Worm (Caenorhabditis elegans) whole organism, early embryonic: Measurements from ENCODE around the gene Y15E3A.4.

Source experiments
- B0310.2 ChIP-seq: sonication (generic microtip); optimal IDR thresholded peaks from 2 replicates; lab custom pipeline; 2016; ENCODE audit warnings: mild to moderate bottlenecking, missing genetic modification characterization, missing compliant biosample characterization
- F13C5.2 ChIP-seq: sonication (generic microtip); optimal IDR thresholded peaks from 2 replicates; lab custom pipeline; 2017; ENCODE audit warnings: mild to moderate bottlenecking, missing genetic modification characterization, inconsistent platforms, missing compliant biosample characterization
- aly-1 ChIP-seq: sonication (generic microtip); optimal IDR thresholded peaks from 2 replicates; lab custom pipeline; 2016; ENCODE audit warnings: missing genetic modification characterization, missing compliant biosample characterization
- ama-1 ChIP-seq: fragments of 150-350 bp; optimal IDR thresholded peaks from 2 replicates; lab custom pipeline; 2014
- ceh-13 ChIP-seq: fragments of 200-800 bp; sonication (Bioruptor generic); optimal IDR thresholded peaks from 2 replicates; lab custom pipeline; 2018; ENCODE audit warnings: mild to moderate bottlenecking, missing genetic modification characterization, missing compliant biosample characterization
- ceh-36 ChIP-seq: sonication (generic microtip); optimal IDR thresholded peaks from 2 replicates; lab custom pipeline; 2016; ENCODE audit warnings: missing genetic modification characterization, inconsistent platforms, missing compliant biosample characterization
- ets-7 ChIP-seq: sonication (generic microtip); optimal IDR thresholded peaks from 2 replicates; lab custom pipeline; 2016; ENCODE audit warnings: missing genotype, missing genetic modification characterization, missing compliant biosample characterization
- flt-1 ChIP-seq: fragments of 200-800 bp; sonication (Bioruptor generic); IDR thresholded peaks from 2 replicates; pipeline ENCODE4 v1.3.6; 2022; ENCODE audit warnings: missing genetic modification characterization, missing compliant biosample characterization
- hmbx-1 ChIP-seq: sonication (generic microtip); optimal IDR thresholded peaks from 2 replicates; lab custom pipeline; 2016; ENCODE audit warnings: mild to moderate bottlenecking, missing genetic modification characterization, missing compliant biosample characterization
- hmg-4 ChIP-seq: fragments of 200-800 bp; sonication (Bioruptor generic); optimal IDR thresholded peaks from 2 replicates; lab custom pipeline; 2018; ENCODE audit warnings: mild to moderate bottlenecking, missing genetic modification characterization, missing compliant biosample characterization
- hnd-1 ChIP-seq: sonication (generic microtip); optimal IDR thresholded peaks from 2 replicates; lab custom pipeline; 2016; ENCODE audit warnings: missing genetic modification characterization, missing compliant biosample characterization
- pes-1 ChIP-seq: fragments of 200-800 bp; sonication (Bioruptor generic); IDR thresholded peaks from 2 replicates; pipeline ENCODE4 v1.3.6; 2022; ENCODE audit warnings: missing genetic modification reagents, missing genetic modification characterization, missing compliant biosample characterization
- scrt-1 ChIP-seq: fragments of 200-800 bp; sonication (Bioruptor generic); IDR thresholded peaks from 2 replicates; pipeline ENCODE4 v1.3.6; 2022; ENCODE audit warnings: missing genetic modification characterization, missing compliant biosample characterization
- sea-1 ChIP-seq: fragments of 200-800 bp; sonication (Bioruptor generic); conservative IDR thresholded peaks from 2 replicates; pipeline ENCODE4 v1.3.6; 2022; ENCODE audit warnings: missing genetic modification characterization, missing compliant biosample characterization
- tbx-11 ChIP-seq: fragments of 200-800 bp; sonication (Bioruptor generic); IDR thresholded peaks from 2 replicates; pipeline ENCODE4 v1.3.6; 2022; ENCODE audit warnings: missing genetic modification characterization, missing compliant biosample characterization
- tbx-37 ChIP-seq: fragments of 200-800 bp; sonication (Bioruptor generic); conservative IDR thresholded peaks from 2 replicates; pipeline ENCODE4 v1.3.6; 2022; ENCODE audit warnings: missing genetic modification reagents, missing genetic modification characterization, missing compliant biosample characterization
- tra-4 ChIP-seq: sonication (generic microtip); optimal IDR thresholded peaks from 2 replicates; lab custom pipeline; 2017; ENCODE audit warnings: missing genetic modification characterization, missing compliant biosample characterization

Gene Y15E3A.4

ce11 chrX:15321217-15321616, 9.5 kb upstream of the Y15E3A.4 start:
- no peak for TF ChIP-seq hmbx-1 (tag; lab: Kevin White, UChicago)
- TF ChIP-seq ama-1 (lab: Kevin White, UChicago) = no peak
- TF ChIP-seq ets-7 = no peak
- TF ChIP-seq F13C5.2 = no peak
- no peak for TF ChIP-seq ceh-36 (tag; lab: Kevin White, UChicago)
- no peak for TF ChIP-seq pes-1
- TF ChIP-seq flt-1 = no peak
- no peak for TF ChIP-seq tbx-11 (GFP tag; lab: Robert Waterston, UW)
- no peak for TF ChIP-seq scrt-1
- no peak for TF ChIP-seq ceh-13 (GFP tag; lab: Kevin White, UChicago)

- TF ChIP-seq sea-1 (GFP tag; lab: Robert Waterston, UW) = no peak
- no peak for TF ChIP-seq ama-1 (lab: Kevin White, UChicago)
- TF ChIP-seq tbx-11 (GFP tag; lab: Robert Waterston, UW) = no peak
- no peak for TF ChIP-seq tbx-37
- TF ChIP-seq flt-1 = no peak
- TF ChIP-seq F13C5.2 = no peak
- TF ChIP-seq hmg-4 (GFP tag; lab: Kevin White, UChicago) = no peak
- no peak for TF ChIP-seq tra-4 (tag; lab: Kevin White, UChicago)
- TF ChIP-seq ceh-13 (GFP tag; lab: Kevin White, UChicago) = no peak
- no peak for TF ChIP-seq aly-1
- no peak for TF ChIP-seq pes-1
Measured at ce11 chrX:15321791-15322190, 9.0 kb upstream of the Y15E3A.4 start.

- TF ChIP-seq hnd-1 (tag; lab: Kevin White, UChicago) (no peak), flt-1 (no peak), ceh-13 (GFP tag; lab: Kevin White, UChicago) (no peak), ets-7 (no peak), aly-1 (no peak), pes-1 (no peak), tbx-11 (GFP tag; lab: Robert Waterston, UW) (no peak), hmg-4 (GFP tag; lab: Kevin White, UChicago) (no peak), hmbx-1 (tag; lab: Kevin White, UChicago) (no peak), ama-1 (lab: Kevin White, UChicago) (no peak), scrt-1 (no peak), sea-1 (GFP tag; lab: Robert Waterston, UW) (no peak), tra-4 (tag; lab: Kevin White, UChicago) (no peak), tbx-37 (no peak)
Measured at ce11 chrX:15325709-15326108, 5.1 kb upstream of the Y15E3A.4 start, which contains the start of gene Y15E3A.3. Gene Y15E3A.3 (minus strand): TSS chrX:15325809.

DNA sequence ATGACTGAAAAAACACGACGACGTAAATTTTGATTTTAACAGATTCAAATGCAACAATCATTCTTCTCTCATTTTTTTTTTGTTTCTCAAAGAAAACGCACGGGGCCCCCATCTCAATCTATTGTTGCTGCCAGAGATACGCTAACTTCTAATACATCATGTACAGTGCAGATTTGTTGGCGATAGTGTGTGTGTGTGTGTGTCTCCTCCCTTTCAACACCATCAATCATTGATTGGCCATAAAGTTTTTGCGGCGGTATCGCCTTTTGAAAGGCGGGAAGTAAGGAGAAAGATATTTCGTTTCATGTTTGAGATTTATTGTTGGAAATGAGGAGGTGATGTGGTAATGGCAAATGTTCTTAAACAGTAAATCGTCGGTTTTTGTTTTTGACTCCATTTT, 3.5 kb upstream of the Y15E3A.4 start:
- TF ChIP-seq ceh-13 (GFP tag; lab: Kevin White, UChicago) (no peak), ets-7 (no peak), hmbx-1 (tag; lab: Kevin White, UChicago) (no peak), flt-1 (no peak), hnd-1 (tag; lab: Kevin White, UChicago) (no peak), ceh-36 (tag; lab: Kevin White, UChicago) (no peak), scrt-1 (no peak), hmg-4 (GFP tag; lab: Kevin White, UChicago) (no peak), F13C5.2 (no peak)

DNA sequence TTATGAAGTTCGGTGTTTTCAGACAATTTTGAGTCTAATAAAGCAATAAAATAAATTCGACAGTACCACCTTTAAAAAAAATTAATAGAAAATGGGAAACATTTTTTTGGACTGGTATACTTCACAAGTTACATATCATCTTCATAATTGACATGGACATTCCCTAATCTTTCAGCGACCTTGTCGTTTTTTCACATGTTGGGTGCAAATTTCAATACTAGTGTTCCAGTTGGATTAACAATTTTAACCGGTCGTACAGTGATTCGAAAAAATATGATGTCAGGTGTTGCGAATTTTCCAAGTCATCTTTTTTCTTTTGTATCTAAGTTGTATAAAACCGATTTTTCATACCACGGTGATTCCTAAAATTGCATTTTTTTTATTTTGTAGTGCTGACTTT, 2.4 kb upstream of the Y15E3A.4 start:
- no peak for TF ChIP-seq tbx-37
- no peak for TF ChIP-seq F13C5.2
- TF ChIP-seq tbx-11 (GFP tag; lab: Robert Waterston, UW) = no peak
- no peak for TF ChIP-seq aly-1

- TF ChIP-seq tbx-11 (GFP tag; lab: Robert Waterston, UW) = no peak
- TF ChIP-seq pes-1 = no peak
- no peak for TF ChIP-seq ama-1 (lab: Kevin White, UChicago)
- no peak for TF ChIP-seq tbx-37
- no peak for TF ChIP-seq flt-1
- no peak for TF ChIP-seq scrt-1
- no peak for TF ChIP-seq ceh-13 (GFP tag; lab: Kevin White, UChicago)
Measured at ce11 chrX:15334897-15335296, 4.1 kb downstream of the Y15E3A.4 start.

- TF ChIP-seq B0310.2 (tag; lab: Kevin White, UChicago) = no peak
- no peak for TF ChIP-seq pes-1
- TF ChIP-seq aly-1 = no peak
- TF ChIP-seq hmg-4 (GFP tag; lab: Kevin White, UChicago) = no peak
- no peak for TF ChIP-seq tbx-37
- TF ChIP-seq ceh-13 (GFP tag; lab: Kevin White, UChicago) = no peak
- no peak for TF ChIP-seq ets-7
- no peak for TF ChIP-seq F13C5.2
Measured at ce11 chrX:15335636-15336035, 4.9 kb downstream of the Y15E3A.4 start.

ce11 chrX:15336392-15336791, 5.6 kb downstream of the Y15E3A.4 start:
- TF ChIP-seq hmbx-1 (tag; lab: Kevin White, UChicago) (no peak), hmg-4 (GFP tag; lab: Kevin White, UChicago) (no peak), flt-1 (no peak), tbx-11 (GFP tag; lab: Robert Waterston, UW) (no peak), pes-1 (no peak), scrt-1 (no peak), sea-1 (GFP tag; lab: Robert Waterston, UW) (no peak), F13C5.2 (no peak), tra-4 (tag; lab: Kevin White, UChicago) (no peak), aly-1 (no peak), ceh-36 (tag; lab: Kevin White, UChicago) (no peak), ets-7 (no peak), B0310.2 (tag; lab: Kevin White, UChicago) (no peak), ama-1 (lab: Kevin White, UChicago) (no peak), ceh-13 (GFP tag; lab: Kevin White, UChicago) (no peak), hnd-1 (tag; lab: Kevin White, UChicago) (no peak), tbx-37 (no peak)

ce11 chrX:15338195-15338594, 7.4 kb downstream of the Y15E3A.4 start:
- TF ChIP-seq hnd-1 (tag; lab: Kevin White, UChicago) (no peak), sea-1 (GFP tag; lab: Robert Waterston, UW) (no peak), pes-1 (no peak), ceh-36 (tag; lab: Kevin White, UChicago) (no peak), aly-1 (no peak), F13C5.2 (no peak), ets-7 (no peak), tbx-37 (no peak), tra-4 (tag; lab: Kevin White, UChicago) (no peak), hmbx-1 (tag; lab: Kevin White, UChicago) (no peak), B0310.2 (tag; lab: Kevin White, UChicago) (no peak), scrt-1 (no peak), ceh-13 (GFP tag; lab: Kevin White, UChicago) (no peak), hmg-4 (GFP tag; lab: Kevin White, UChicago) (no peak)
